Worm (Caenorhabditis elegans) whole organism, L1 larva: ENCODE measurements around the gene F45D3.1.

ENCODE experiments used
- C04F5.9 ChIP-seq: sonication (generic microtip); optimal IDR thresholded peaks from 2 replicates; lab custom pipeline; 2016; ENCODE audit warnings: missing genetic modification characterization, missing compliant biosample characterization
- C16A3.4 ChIP-seq: fragments of 150-350 bp; optimal IDR thresholded peaks from 2 replicates; lab custom pipeline; 2014; ENCODE audit warnings: missing biosample characterization, missing genetic modification characterization
- C34B4.2 ChIP-seq: sonication (generic microtip); optimal IDR thresholded peaks from 2 replicates; lab custom pipeline; 2017; ENCODE audit warnings: mild to moderate bottlenecking, missing genetic modification characterization, missing compliant biosample characterization
- alr-1 ChIP-seq: fragments of 200-800 bp; sonication (Bioruptor generic); optimal IDR thresholded peaks from 2 replicates; lab custom pipeline; 2018; ENCODE audit warnings: borderline replicate concordance, mild to moderate bottlenecking, missing genetic modification characterization, missing compliant biosample characterization
- aly-2 ChIP-seq: fragments of 150-350 bp; optimal IDR thresholded peaks from 2 replicates; lab custom pipeline; 2014; ENCODE audit warnings: missing biosample characterization, missing genetic modification characterization
- ama-1 ChIP-seq: fragments of 150-350 bp; optimal IDR thresholded peaks from 2 replicates; lab custom pipeline; 2014
- ceh-63 ChIP-seq: fragments of 200-800 bp; sonication (Bioruptor generic); optimal IDR thresholded peaks from 2 replicates; lab custom pipeline; 2018; ENCODE audit warnings: mild to moderate bottlenecking, missing genetic modification characterization, missing compliant biosample characterization
- ceh-88 ChIP-seq: fragments of 200-800 bp; sonication (Bioruptor generic); IDR thresholded peaks from 2 replicates; pipeline ENCODE4 v1.3.6; 2022; ENCODE audit warnings: missing genetic modification characterization, missing compliant biosample characterization
- ceh-90 ChIP-seq: sonication (generic microtip); optimal IDR thresholded peaks from 2 replicates; lab custom pipeline; 2016; ENCODE audit warnings: missing genetic modification characterization, missing compliant biosample characterization
- efl-3 ChIP-seq: fragments of 200-800 bp; sonication (Bioruptor generic); optimal IDR thresholded peaks from 2 replicates; lab custom pipeline; 2018; ENCODE audit warnings: mild to moderate bottlenecking, missing genetic modification characterization, missing compliant biosample characterization
- egl-27 ChIP-seq, 2 experiments: fragments of 150-350 bp in 1 of 2; sonication (generic microtip); optimal IDR thresholded peaks; 3 replicates each; lab custom pipeline; 2017 to 2018; ENCODE audit warnings: missing biosample characterization in 2 of 2, missing genetic modification characterization in 2 of 2, missing genetic modification reagents in 2 of 2
- ets-5 ChIP-seq: fragments of 200-800 bp; sonication (Bioruptor generic); IDR thresholded peaks from 2 replicates; pipeline ENCODE4 v1.3.6; 2022; ENCODE audit warnings: missing genetic modification characterization, missing compliant biosample characterization
- fkh-4 ChIP-seq: sonication (generic microtip); optimal IDR thresholded peaks from 2 replicates; lab custom pipeline; 2016; ENCODE audit warnings: missing compliant biosample characterization, missing genetic modification characterization, borderline replicate concordance
- fkh-8 ChIP-seq: sonication (generic microtip); optimal IDR thresholded peaks from 2 replicates; lab custom pipeline; 2016; ENCODE audit warnings: mild to moderate bottlenecking, missing genetic modification characterization, missing compliant biosample characterization
- grh-1 ChIP-seq: fragments of 200-800 bp; sonication (Bioruptor generic); IDR thresholded peaks from 2 replicates; pipeline ENCODE4 v1.3.6; 2022; ENCODE audit warnings: missing genetic modification reagents, missing genetic modification characterization, missing compliant biosample characterization
- hlh-17 ChIP-seq: fragments of 200-800 bp; sonication (Bioruptor generic); optimal IDR thresholded peaks from 2 replicates; lab custom pipeline; 2018; ENCODE audit warnings: missing genetic modification characterization, mild to moderate bottlenecking, missing compliant biosample characterization, moderate library complexity, borderline replicate concordance
- hpl-2 ChIP-seq: fragments of 150-350 bp; optimal IDR thresholded peaks from 2 replicates; lab custom pipeline; 2014; ENCODE audit warnings: missing biosample characterization, missing genetic modification reagents, missing genetic modification characterization
- isw-1 ChIP-seq: fragments of 200-800 bp; sonication (Bioruptor generic); IDR thresholded peaks from 2 replicates; pipeline ENCODE4 v1.3.6; 2022; ENCODE audit warnings: missing genetic modification characterization, missing compliant biosample characterization
- lin-13 ChIP-seq: fragments of 150-350 bp; optimal IDR thresholded peaks from 2 replicates; lab custom pipeline; 2014; ENCODE audit warnings: missing biosample characterization, missing genetic modification reagents, missing genetic modification characterization
- lin-14 ChIP-seq: fragments of 200-800 bp; sonication (Bioruptor generic); optimal IDR thresholded peaks from 2 replicates; lab custom pipeline; 2018; ENCODE audit warnings: mild to moderate bottlenecking, missing genetic modification characterization, moderate library complexity, missing compliant biosample characterization
- lin-15B ChIP-seq: fragments of 150-350 bp; sonication (generic microtip); optimal IDR thresholded peaks from 3 replicates; lab custom pipeline; 2014; ENCODE audit warnings: missing biosample characterization, missing genetic modification characterization
- lin-35 ChIP-seq, 2 experiments: fragments of 150-350 bp; optimal IDR thresholded peaks; 2 replicates each; lab custom pipeline; 2014; ENCODE audit warnings: missing biosample characterization in 2 of 2, missing genetic modification characterization in 2 of 2, missing genetic modification reagents in 2 of 2
- lir-3 ChIP-seq: sonication (generic microtip); optimal IDR thresholded peaks from 2 replicates; lab custom pipeline; 2016; ENCODE audit warnings: mild to moderate bottlenecking, missing genetic modification characterization, moderate library complexity, missing compliant biosample characterization; ENCODE audit not compliant: poor library complexity
- lsy-2 ChIP-seq, 2 experiments: fragments of 150-350 bp; optimal IDR thresholded peaks; 2 replicates each; lab custom pipeline; 2014; ENCODE audit warnings: missing biosample characterization in 2 of 2, missing genetic modification characterization in 2 of 2
- mab-9 ChIP-seq: fragments of 200-800 bp; sonication (Bioruptor generic); IDR thresholded peaks from 2 replicates; pipeline ENCODE4 v1.3.6; 2022; ENCODE audit warnings: missing genetic modification reagents, missing genetic modification characterization, missing compliant biosample characterization
- mep-1 ChIP-seq: fragments of 150-350 bp; optimal IDR thresholded peaks from 2 replicates; lab custom pipeline; 2014; ENCODE audit warnings: missing biosample characterization, missing genetic modification characterization
- nhr-11 ChIP-seq: fragments of 150-350 bp; optimal IDR thresholded peaks from 2 replicates; lab custom pipeline; 2014; ENCODE audit warnings: missing biosample characterization, missing genetic modification characterization
- nhr-12 ChIP-seq: sonication (generic microtip); optimal IDR thresholded peaks from 2 replicates; lab custom pipeline; 2017; ENCODE audit warnings: missing biosample characterization, missing genetic modification characterization
- nhr-19 ChIP-seq: fragments of 200-800 bp; sonication (Bioruptor generic); conservative IDR thresholded peaks from 2 replicates; pipeline ENCODE4 v1.3.6; 2022; ENCODE audit warnings: missing genetic modification characterization, missing compliant biosample characterization
- nhr-237 ChIP-seq: fragments of 150-350 bp; optimal IDR thresholded peaks from 2 replicates; lab custom pipeline; 2014; ENCODE audit warnings: missing biosample characterization, missing genetic modification characterization
- nhr-76 ChIP-seq: sonication (generic microtip); optimal IDR thresholded peaks from 2 replicates; lab custom pipeline; 2017; ENCODE audit warnings: missing biosample characterization, missing genetic modification characterization
- nhr-77 ChIP-seq: fragments of 150-350 bp; optimal IDR thresholded peaks from 2 replicates; lab custom pipeline; 2014; ENCODE audit warnings: missing biosample characterization, missing genetic modification characterization
- nhr-85 ChIP-seq: sonication (generic microtip); peaks from one replicate; lab custom pipeline; 2016; ENCODE audit warnings: missing genetic modification characterization, inconsistent platforms, missing compliant biosample characterization
- pax-3 ChIP-seq: fragments of 200-800 bp; sonication (Bioruptor generic); optimal IDR thresholded peaks from 2 replicates; lab custom pipeline; 2018; ENCODE audit warnings: mild to moderate bottlenecking, missing genetic modification characterization, moderate library complexity, missing compliant biosample characterization
- skn-1 ChIP-seq: fragments of 150-350 bp; optimal IDR thresholded peaks from 2 replicates; lab custom pipeline; 2014; ENCODE audit warnings: missing biosample characterization, missing genetic modification characterization
- snu-23 ChIP-seq: sonication (generic microtip); optimal IDR thresholded peaks from 2 replicates; lab custom pipeline; 2016; ENCODE audit warnings: missing genetic modification characterization, missing compliant biosample characterization
- sox-4 ChIP-seq: sonication (generic microtip); optimal IDR thresholded peaks from 2 replicates; lab custom pipeline; 2016; ENCODE audit warnings: missing genetic modification characterization, missing compliant biosample characterization
- sptf-1 ChIP-seq: fragments of 150-350 bp; optimal IDR thresholded peaks from 2 replicates; lab custom pipeline; 2014; ENCODE audit warnings: missing biosample characterization, missing genetic modification characterization
- sup-37 ChIP-seq: fragments of 200-800 bp; sonication (Bioruptor generic); optimal IDR thresholded peaks from 2 replicates; lab custom pipeline; 2018; ENCODE audit warnings: mild to moderate bottlenecking, missing genetic modification characterization, missing compliant biosample characterization
- tbx-2 ChIP-seq: sonication (generic microtip); optimal IDR thresholded peaks from 2 replicates; lab custom pipeline; 2016; ENCODE audit warnings: missing genetic modification characterization, missing compliant biosample characterization
- tlp-1 ChIP-seq: fragments of 150-350 bp; optimal IDR thresholded peaks from 2 replicates; lab custom pipeline; 2014; ENCODE audit warnings: missing biosample characterization, missing genetic modification characterization
- unc-30 ChIP-seq: sonication (generic microtip); optimal IDR thresholded peaks from 2 replicates; lab custom pipeline; 2017; ENCODE audit warnings: missing biosample characterization, missing genetic modification characterization
- unc-86 ChIP-seq: sonication (generic microtip); optimal IDR thresholded peaks from 2 replicates; lab custom pipeline; 2016; ENCODE audit warnings: missing genetic modification characterization, missing compliant biosample characterization
- unc-98 ChIP-seq: fragments of 200-800 bp; sonication (Bioruptor generic); IDR thresholded peaks from 2 replicates; pipeline ENCODE4 v1.3.6; 2022; ENCODE audit warnings: missing genetic modification characterization, missing compliant biosample characterization
- vab-15 ChIP-seq: sonication (generic microtip); optimal IDR thresholded peaks from 2 replicates; lab custom pipeline; 2017; ENCODE audit warnings: missing genotype, mild to moderate bottlenecking, missing genetic modification characterization, missing compliant biosample characterization
- xbp-1 ChIP-seq: sonication (generic microtip); optimal IDR thresholded peaks from 2 replicates; lab custom pipeline; 2016; ENCODE audit warnings: missing genetic modification characterization, missing compliant biosample characterization
- zip-4 ChIP-seq: fragments of 200-800 bp; sonication (Bioruptor generic); optimal IDR thresholded peaks from 2 replicates; lab custom pipeline; 2018; ENCODE audit warnings: mild to moderate bottlenecking, missing genetic modification characterization, moderate library complexity, missing compliant biosample characterization
- ztf-11 ChIP-seq, 2 experiments: sonication (generic microtip); optimal IDR thresholded peaks; 2 replicates each; lab custom pipeline; 2016 to 2017; ENCODE audit warnings: missing genetic modification characterization in 2 of 2, missing biosample characterization in 1 of 2, missing compliant biosample characterization in 1 of 2

Gene F45D3.1

ce11 chrV:12541207-12541606 is 14.3 kb downstream of the F45D3.1 start:
- TF ChIP-seq nhr-77 (tag; lab: Kevin White, UChicago) (no peak), C34B4.2 (no peak), zip-4 (GFP tag; lab: Kevin White, UChicago) (no peak), nhr-12 (tag; lab: Kevin White, UChicago) (no peak), C04F5.9 (tag; lab: Kevin White, UChicago) (no peak), fkh-4 (tag; lab: Kevin White, UChicago) (no peak), lin-14 (GFP tag; lab: Kevin White, UChicago) (no peak)

- TF ChIP-seq alr-1 (tag; lab: Kevin White, UChicago) (no peak), lsy-2 (tag; optimal IDR thresholded peaks at IDR 0.05; lab: Kevin White, UChicago) (peak in 1 of 2 experiments; percentile 2)
Measured at ce11 chrV:12542683-12543319, 15.9 kb downstream of the F45D3.1 start.

- no peak for TF ChIP-seq nhr-237 (tag; lab: Kevin White, UChicago)
- TF ChIP-seq sptf-1, result no peak
- TF ChIP-seq skn-1 (tag; lab: Kevin White, UChicago), result no peak
- no peak for TF ChIP-seq lir-3 (tag; lab: Kevin White, UChicago)
- TF ChIP-seq grh-1 (GFP tag; lab: Robert Waterston, UW), result peak; percentile 59
- no peak for TF ChIP-seq C04F5.9 (tag; lab: Kevin White, UChicago)
- no peak for TF ChIP-seq efl-3 (GFP tag; lab: Kevin White, UChicago)
- no peak for TF ChIP-seq mep-1 (tag; lab: Kevin White, UChicago)
- TF ChIP-seq C16A3.4 (tag; lab: Kevin White, UChicago), result peak; percentile 38
- peak; percentile 65 for TF ChIP-seq aly-2 (tag; lab: Kevin White, UChicago)
- TF ChIP-seq vab-15 (tag; lab: Kevin White, UChicago), result no peak
- TF ChIP-seq ceh-90 (tag; lab: Kevin White, UChicago), result no peak
- peak; percentile 30 for TF ChIP-seq snu-23
- TF ChIP-seq mab-9 (GFP tag; lab: Robert Waterston, UW), result no peak
- no peak for TF ChIP-seq ceh-88 (GFP tag; lab: Robert Waterston, UW)
- TF ChIP-seq nhr-76 (tag; lab: Kevin White, UChicago), result no peak
- no peak for TF ChIP-seq ceh-63 (GFP tag; lab: Kevin White, UChicago)
- peak in 1 of 2 experiments; percentile 55 for TF ChIP-seq lin-35 (GFP tag; optimal IDR thresholded peaks at IDR 0.05; lab: Kevin White, UChicago)
- TF ChIP-seq egl-27 (tag; optimal IDR thresholded peaks at IDR 0.05; lab: Kevin White, UChicago), result no peak
- TF ChIP-seq sox-4 (tag; lab: Kevin White, UChicago), result no peak
- no peak for TF ChIP-seq ets-5 (GFP tag; lab: Robert Waterston, UW)
- TF ChIP-seq unc-98 (GFP tag; lab: Robert Waterston, UW), result no peak
- TF ChIP-seq ztf-11 (tag; optimal IDR thresholded peaks at IDR 0.05; lab: Kevin White, UChicago), result no peak
- no peak for TF ChIP-seq fkh-8 (tag; lab: Kevin White, UChicago)
- TF ChIP-seq nhr-11, result no peak
- peak; percentile 93 for TF ChIP-seq nhr-85
- TF ChIP-seq nhr-19 (GFP tag; lab: Robert Waterston, UW), result peak; percentile 54
- TF ChIP-seq tbx-2 (tag; lab: Kevin White, UChicago), result peak; percentile 46
- TF ChIP-seq hpl-2, result no peak
- no peak for TF ChIP-seq alr-1 (tag; lab: Kevin White, UChicago)
- TF ChIP-seq sup-37 (GFP tag; lab: Kevin White, UChicago), result no peak
- peak; percentile 92 for TF ChIP-seq ama-1
- TF ChIP-seq unc-86 (tag; lab: Kevin White, UChicago), result no peak
- TF ChIP-seq lin-13 (GFP tag; lab: Kevin White, UChicago), result peak; percentile 52
- TF ChIP-seq xbp-1 (tag; lab: Kevin White, UChicago), result no peak
- no peak for TF ChIP-seq unc-30
- no peak for TF ChIP-seq lin-15B (tag; lab: Kevin White, UChicago)
- TF ChIP-seq fkh-4 (tag; lab: Kevin White, UChicago), result no peak
- TF ChIP-seq pax-3 (tag; lab: Kevin White, UChicago), result peak; percentile 48
- TF ChIP-seq tlp-1 (tag; lab: Kevin White, UChicago), result no peak
- peak in 1 of 2 experiments; percentile 56 for TF ChIP-seq lsy-2 (tag; optimal IDR thresholded peaks at IDR 0.05; lab: Kevin White, UChicago)
- TF ChIP-seq hlh-17 (GFP tag; lab: Kevin White, UChicago), result no peak
- TF ChIP-seq isw-1 (GFP tag; lab: Robert Waterston, UW), result no peak
Measured at ce11 chrV:12548830-12549229, 22.0 kb downstream of the F45D3.1 start.
